Fruit fly (Drosophila melanogaster) whole organism, embryonic: ENCODE measurements around the gene D.
A peak's percentile ranks its signal among the peaks of the same experiment; 100 is the strongest.

ENCODE experiments used
- Adf1 ChIP-seq: fragments of 200-800 bp; sonication (Bioruptor generic); IDR thresholded peaks from 2 replicates; pipeline ENCODE4 v1.3.6; 2022; ENCODE audit warnings: missing biosample characterization, missing genetic modification characterization
- Atf6 ChIP-seq: fragments of 200-800 bp; sonication (Bioruptor generic); IDR thresholded peaks from 2 replicates; pipeline ENCODE4 v1.3.6; 2022; ENCODE audit warnings: missing biosample characterization, missing genetic modification characterization
- BtbVII ChIP-seq: fragments of 200-800 bp; sonication (Bioruptor generic); optimal IDR thresholded peaks from 3 replicates; lab custom pipeline; 2017; ENCODE audit warnings: missing biosample characterization, mild to moderate bottlenecking, missing genetic modification characterization
- CG10565 ChIP-seq: fragments of 200-800 bp; sonication (Bioruptor generic); optimal IDR thresholded peaks from 3 replicates; lab custom pipeline; 2016; ENCODE audit warnings: missing biosample characterization, mild to moderate bottlenecking, missing genetic modification characterization
- CG10654 ChIP-seq: fragments of 200-800 bp; sonication (Bioruptor generic); optimal IDR thresholded peaks from 2 replicates; lab custom pipeline; 2016; ENCODE audit warnings: missing biosample characterization, missing genetic modification characterization
- CG11695 ChIP-seq: fragments of 200-800 bp; sonication (Bioruptor generic); IDR thresholded peaks from 3 replicates; pipeline ENCODE4 v1.3.6; 2022; ENCODE audit warnings: missing biosample characterization, missing genetic modification characterization
- CG11696 ChIP-seq: fragments of 200-800 bp; sonication (Bioruptor generic); IDR thresholded peaks from 2 replicates; pipeline ENCODE4 v1.3.6; 2022; ENCODE audit warnings: missing biosample characterization, missing genetic modification characterization
- CG12155 ChIP-seq: fragments of 200-800 bp; sonication (Bioruptor generic); optimal IDR thresholded peaks from 3 replicates; lab custom pipeline; 2016; ENCODE audit warnings: missing biosample characterization, missing genetic modification characterization
- CG15479 ChIP-seq: fragments of 200-800 bp; sonication (Bioruptor generic); optimal IDR thresholded peaks from 3 replicates; lab custom pipeline; 2019; ENCODE audit warnings: missing biosample characterization, mild to moderate bottlenecking, missing genetic modification characterization, moderate library complexity
- CG34422 ChIP-seq: fragments of 200-800 bp; sonication (Bioruptor generic); IDR thresholded peaks from 3 replicates; pipeline ENCODE4 v1.3.6; 2022; ENCODE audit warnings: missing biosample characterization, missing genetic modification characterization
- CG6254 ChIP-seq: fragments of 200-800 bp; sonication (Bioruptor generic); optimal IDR thresholded peaks from 3 replicates; lab custom pipeline; 2017; ENCODE audit warnings: mild to moderate bottlenecking, missing biosample characterization, missing genetic modification reagents, missing genetic modification characterization
- CG6654 ChIP-seq: fragments of 200-800 bp; sonication (Bioruptor generic); optimal IDR thresholded peaks from 2 replicates; lab custom pipeline; 2017; ENCODE audit warnings: missing biosample characterization, mild to moderate bottlenecking, missing genetic modification characterization
- CG6689 ChIP-seq: fragments of 200-800 bp; sonication (Bioruptor generic); IDR thresholded peaks from 2 replicates; pipeline ENCODE4 v1.3.6; 2022; ENCODE audit warnings: missing biosample characterization, missing genetic modification characterization
- CG6791 ChIP-seq: fragments of 200-800 bp; sonication (Bioruptor generic); IDR thresholded peaks from 3 replicates; pipeline ENCODE4 v1.3.6; 2022; ENCODE audit warnings: missing biosample characterization, missing genetic modification characterization; ENCODE audit not compliant: partially characterized antibody
- CG7556 ChIP-seq: fragments of 200-800 bp; sonication (Bioruptor generic); optimal IDR thresholded peaks from 2 replicates; lab custom pipeline; 2017; ENCODE audit warnings: missing biosample characterization, mild to moderate bottlenecking, missing genetic modification characterization
- CG8359 ChIP-seq: fragments of 200-800 bp; sonication (Bioruptor generic); optimal IDR thresholded peaks from 2 replicates; lab custom pipeline; 2017; ENCODE audit warnings: missing biosample characterization, mild to moderate bottlenecking, missing genetic modification characterization, borderline replicate concordance
- CG8944 ChIP-seq: fragments of 200-800 bp; sonication (Bioruptor generic); optimal IDR thresholded peaks from 3 replicates; lab custom pipeline; 2016; ENCODE audit warnings: missing biosample characterization, missing genetic modification characterization
- CG9215 ChIP-seq: fragments of 200-800 bp; sonication (Bioruptor generic); IDR thresholded peaks from 2 replicates; pipeline ENCODE4 v1.3.6; 2022; ENCODE audit warnings: missing biosample characterization, missing genetic modification characterization
- CG9876 ChIP-seq: fragments of 200-800 bp; sonication (Bioruptor generic); optimal IDR thresholded peaks from 2 replicates; lab custom pipeline; 2016; ENCODE audit warnings: missing biosample characterization, missing genetic modification characterization
- CoRest ChIP-seq: fragments of 200-800 bp; sonication (Bioruptor generic); optimal IDR thresholded peaks from 3 replicates; lab custom pipeline; 2018; ENCODE audit warnings: missing biosample characterization, mild to moderate bottlenecking, missing genetic modification characterization, moderate library complexity
- Eip74EF ChIP-seq, 2 experiments: fragments of 200-800 bp in 1 of 2; fragments of >200 bp in 1 of 2; sonication (Bioruptor generic) in 1 of 2; optimal IDR thresholded peaks; 2 replicates each; lab custom pipeline; 2017 to 2019; ENCODE audit warnings: missing biosample characterization in 2 of 2, missing genetic modification characterization in 2 of 2, mild to moderate bottlenecking in 1 of 2, moderate library complexity in 1 of 2
- Elba2 ChIP-seq: fragments of 200-800 bp; sonication (Bioruptor generic); optimal IDR thresholded peaks from 3 replicates; lab custom pipeline; 2016; ENCODE audit warnings: missing biosample characterization, missing genetic modification characterization
- HHEX ChIP-seq: fragments of 200-800 bp; sonication (Bioruptor generic); optimal IDR thresholded peaks from 3 replicates; lab custom pipeline; 2017; ENCODE audit warnings: missing biosample characterization, mild to moderate bottlenecking, missing genetic modification characterization, missing genetic modification reagents
- Mes4 ChIP-seq: fragments of 200-800 bp; sonication (Bioruptor generic); optimal IDR thresholded peaks from 2 replicates; lab custom pipeline; 2016; ENCODE audit warnings: missing biosample characterization, missing genetic modification characterization
- Neu2 ChIP-seq: fragments of 200-800 bp; sonication (Bioruptor generic); optimal IDR thresholded peaks from 3 replicates; lab custom pipeline; 2016; ENCODE audit warnings: missing biosample characterization, missing genetic modification characterization, borderline replicate concordance
- aop ChIP-seq: fragments of 200-800 bp; sonication (Bioruptor generic); IDR thresholded peaks from 2 replicates; pipeline ENCODE4 v1.3.6; 2022; ENCODE audit warnings: missing biosample characterization, missing genetic modification characterization
- az2 ChIP-seq: fragments of 200-800 bp; sonication (Bioruptor generic); optimal IDR thresholded peaks from 3 replicates; lab custom pipeline; 2016; ENCODE audit warnings: missing biosample characterization, missing genetic modification characterization
- cg ChIP-seq: fragments of 200-800 bp; sonication (Bioruptor generic); optimal IDR thresholded peaks from 3 replicates; lab custom pipeline; 2019; ENCODE audit warnings: missing biosample characterization, mild to moderate bottlenecking, missing genetic modification characterization, moderate library complexity
- chn ChIP-seq: fragments of 200-800 bp; sonication (Bioruptor generic); optimal IDR thresholded peaks from 2 replicates; lab custom pipeline; 2016; ENCODE audit warnings: missing biosample characterization, missing genetic modification characterization
- corto ChIP-seq: fragments of 200-800 bp; sonication (Bioruptor generic); optimal IDR thresholded peaks from 2 replicates; lab custom pipeline; 2016; ENCODE audit warnings: missing biosample characterization, mild to moderate bottlenecking, missing genetic modification characterization, moderate library complexity
- dan ChIP-seq: fragments of 200-800 bp; sonication (Bioruptor generic); IDR thresholded peaks from 2 replicates; pipeline ENCODE4 v1.3.6; 2022; ENCODE audit warnings: missing biosample characterization, missing genetic modification characterization
- disco-r ChIP-seq: fragments of 200-800 bp; sonication (Bioruptor generic); optimal IDR thresholded peaks from 2 replicates; lab custom pipeline; 2016; ENCODE audit warnings: missing biosample characterization, missing genetic modification characterization
- emc ChIP-seq: fragments of 200-800 bp; sonication (Bioruptor generic); optimal IDR thresholded peaks from 2 replicates; lab custom pipeline; 2016; ENCODE audit warnings: missing biosample characterization, missing genetic modification characterization
- en ChIP-seq: fragments of 200-800 bp; sonication (Bioruptor generic); optimal IDR thresholded peaks from 2 replicates; lab custom pipeline; 2016; ENCODE audit warnings: missing biosample characterization, missing genetic modification characterization
- fru ChIP-seq: fragments of >200 bp; optimal IDR thresholded peaks from 2 replicates; lab custom pipeline; 2017
- gcm ChIP-seq: fragments of 200-800 bp; sonication (Bioruptor generic); optimal IDR thresholded peaks from 2 replicates; lab custom pipeline; 2019; ENCODE audit warnings: missing biosample characterization, mild to moderate bottlenecking, missing genetic modification characterization, moderate library complexity
- grn ChIP-seq: fragments of 200-800 bp; sonication (Bioruptor generic); optimal IDR thresholded peaks from 3 replicates; lab custom pipeline; 2017; ENCODE audit warnings: missing biosample characterization, missing genetic modification characterization
- gro ChIP-seq: fragments of 200-800 bp; sonication (Bioruptor generic); optimal IDR thresholded peaks from 2 replicates; lab custom pipeline; 2016; ENCODE audit warnings: missing biosample characterization, missing genetic modification characterization
- gsb ChIP-seq: fragments of 200-800 bp; sonication (Bioruptor generic); IDR thresholded peaks from 2 replicates; pipeline ENCODE4 v1.3.6; 2022; ENCODE audit warnings: missing biosample characterization, missing genetic modification characterization
- hth ChIP-seq: fragments of >200 bp; optimal IDR thresholded peaks from 2 replicates; lab custom pipeline; 2017; ENCODE audit warnings: inconsistent platforms
- insv ChIP-seq, 2 experiments: fragments of 200-800 bp; sonication (Bioruptor generic); optimal IDR thresholded peaks; 3 replicates each; lab custom pipeline; 2016 to 2018; ENCODE audit warnings: missing biosample characterization in 2 of 2, missing genetic modification characterization in 2 of 2
- jing ChIP-seq: fragments of 200-800 bp; sonication (Bioruptor generic); optimal IDR thresholded peaks from 2 replicates; lab custom pipeline; 2018; ENCODE audit warnings: missing biosample characterization, mild to moderate bottlenecking, missing genetic modification characterization
- nau ChIP-seq: fragments of 200-800 bp; sonication (Bioruptor generic); optimal IDR thresholded peaks from 3 replicates; lab custom pipeline; 2017; ENCODE audit warnings: missing biosample characterization, mild to moderate bottlenecking, missing genetic modification characterization, missing genetic modification reagents
- otp ChIP-seq: fragments of 200-800 bp; sonication (Bioruptor generic); IDR thresholded peaks from 3 replicates; pipeline ENCODE4, ENCODE4 v1.3.6; 2022; ENCODE audit warnings: missing biosample characterization, missing genetic modification characterization
- rib ChIP-seq: fragments of 200-800 bp; sonication (Bioruptor generic); IDR thresholded peaks from 2 replicates; pipeline ENCODE4 v1.3.6; 2022; ENCODE audit warnings: missing biosample characterization, missing genetic modification characterization
- sc ChIP-seq, 3 experiments: fragments of >200 bp in 2 of 3; fragments of 200-800 bp in 1 of 3; sonication (Bioruptor generic) in 1 of 3; optimal IDR thresholded peaks; 2 replicates in 2 of 3; 3 replicates in 1 of 3; lab custom pipeline; 2017; ENCODE audit warnings: mild to moderate bottlenecking in 1 of 3, missing biosample characterization in 1 of 3, missing genetic modification characterization in 1 of 3, missing genetic modification reagents in 1 of 3
- sim ChIP-seq: fragments of 200-800 bp; sonication (Bioruptor generic); IDR thresholded peaks from 2 replicates; pipeline ENCODE4 v1.3.6; 2022; ENCODE audit warnings: missing biosample characterization, missing genetic modification characterization
- stwl ChIP-seq: fragments of 200-800 bp; sonication (Bioruptor generic); optimal IDR thresholded peaks from 3 replicates; lab custom pipeline; 2018; ENCODE audit warnings: missing biosample characterization, mild to moderate bottlenecking, missing genetic modification characterization, moderate library complexity
- tup ChIP-seq: fragments of 200-800 bp; sonication (Bioruptor generic); optimal IDR thresholded peaks from 2 replicates; lab custom pipeline; 2016; ENCODE audit warnings: missing biosample characterization, mild to moderate bottlenecking, missing genetic modification characterization, moderate library complexity
- twi ChIP-seq: fragments of 200-800 bp; optimal IDR thresholded peaks from 2 replicates; lab custom pipeline; 2019; ENCODE audit warnings: missing biosample characterization, mild to moderate bottlenecking, missing genetic modification characterization, moderate library complexity
- usp ChIP-seq: fragments of >200 bp; optimal IDR thresholded peaks from 2 replicates; lab custom pipeline; 2017; ENCODE audit warnings: missing biosample characterization, missing genetic modification characterization
- yki ChIP-seq: fragments of >200 bp; optimal IDR thresholded peaks from 3 replicates; lab custom pipeline; 2018

D gene

DNA sequence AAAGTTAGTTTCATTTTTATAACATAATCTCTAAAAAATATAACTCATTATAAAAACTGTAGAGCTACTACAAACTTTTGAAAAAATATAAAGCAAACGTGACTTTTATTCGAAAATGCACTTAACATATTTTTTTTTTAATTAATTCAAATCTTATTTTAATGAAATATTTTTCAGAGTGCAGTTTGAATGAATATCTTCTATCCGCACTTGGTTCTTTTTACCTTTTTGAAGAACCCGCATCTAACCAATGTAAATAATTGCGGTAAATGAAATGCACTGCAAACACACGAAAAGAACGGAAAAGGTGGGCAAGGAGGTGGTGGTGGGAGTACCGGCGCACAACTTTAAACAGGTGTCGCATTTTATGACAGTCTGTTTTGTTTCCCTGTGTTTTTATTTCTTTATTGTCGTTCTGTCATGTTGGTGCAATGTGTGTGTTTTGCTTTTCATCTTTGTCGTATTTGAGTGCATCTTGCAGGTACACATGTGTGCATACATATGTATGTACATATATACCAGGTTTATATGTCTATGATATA lies 15.6 kb upstream of the D start (continued):
- TF ChIP-seq Eip74EF (GFP tag; optimal IDR thresholded peaks at IDR 0.05; lab: Kevin White, UChicago) (no peak), gsb (no peak), disco-r (GFP tag; lab: Kevin White, UChicago) (no peak), grn (no peak), CG10565 (GFP tag; lab: Kevin White, UChicago) (no peak), twi (tag; lab: Kevin White, UChicago) (peak; percentile 95), chn (GFP tag; lab: Kevin White, UChicago) (no peak), Atf6 (GFP tag; lab: Robert Waterston, UW) (no peak), CG6791 (GFP tag; lab: Robert Waterston, UW) (no peak), tup (GFP tag; lab: Kevin White, UChicago) (no peak), en (GFP tag; lab: Kevin White, UChicago) (no peak), hth (no peak), CG6254 (GFP tag; lab: Kevin White, UChicago) (peak; percentile 3), corto (GFP tag; lab: Kevin White, UChicago) (no peak), gro (GFP tag; lab: Kevin White, UChicago) (no peak), CoRest (tag; lab: Kevin White, UChicago) (peak; percentile 14), nau (GFP tag; lab: Kevin White, UChicago) (peak; percentile 3), dan (GFP tag; lab: Robert Waterston, UW) (no peak), otp (no peak), CG11695 (GFP tag; lab: Robert Waterston, UW) (no peak), sim (GFP tag; lab: Robert Waterston, UW) (no peak), CG12155 (no peak), cg (no peak)
- TF ChIP-seq, all 482 proteins: peak for 72

DNA sequence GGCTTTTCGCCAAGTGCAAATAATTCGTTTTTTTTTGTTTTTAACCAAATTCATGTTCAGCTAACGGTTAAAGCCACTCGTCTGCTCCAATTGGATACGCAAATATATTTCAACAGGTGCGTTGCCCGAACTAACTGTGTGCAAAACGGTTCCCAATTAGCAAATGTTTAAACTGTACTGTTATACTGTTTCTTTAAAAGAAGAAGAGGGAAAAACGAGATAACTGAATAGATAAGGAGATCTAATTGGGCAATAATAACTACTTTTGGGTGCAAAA lies 13.0 kb upstream of the D start:
- TF ChIP-seq Mes4 (GFP tag; lab: Kevin White, UChicago) (no peak), jing (no peak), gcm (GFP tag; lab: Kevin White, UChicago) (no peak), CG8359 (no peak), Adf1 (GFP tag; lab: Robert Waterston, UW) (no peak), CG6689 (GFP tag; lab: Robert Waterston, UW) (no peak), emc (GFP tag; lab: Kevin White, UChicago) (no peak), CG9876 (GFP tag; lab: Kevin White, UChicago) (no peak), HHEX (GFP tag; lab: Kevin White, UChicago) (no peak), rib (GFP tag; lab: Robert Waterston, UW) (0 out of 2 replicates have a peak, but pooled peaks have one; percentile 50), CG10654 (GFP tag; lab: Kevin White, UChicago) (no peak), dan (GFP tag; lab: Robert Waterston, UW) (no peak), BtbVII (GFP tag; lab: Kevin White, UChicago) (no peak), fru (lab: Kevin White, UChicago) (no peak), CG34422 (GFP tag; lab: Robert Waterston, UW) (peak; percentile 14; the same call in 1 of the 3 replicates), Elba2 (GFP tag; lab: Kevin White, UChicago) (peak; percentile 94), yki (lab: Kevin White, UChicago) (no peak), az2 (GFP tag; lab: Kevin White, UChicago) (no peak), CG11696 (no peak), Neu2 (no peak), CG7556 (GFP tag; lab: Kevin White, UChicago) (no peak), CG8944 (GFP tag; lab: Kevin White, UChicago) (no peak), CG9215 (GFP tag; lab: Robert Waterston, UW) (no peak), stwl (no peak), insv (GFP tag; optimal IDR thresholded peaks at IDR 0.05; lab: Kevin White, UChicago) (peak in 1 of 2 experiments; percentile 81), CG6654 (GFP tag; lab: Kevin White, UChicago) (no peak), usp (GFP tag; lab: Kevin White, UChicago) (no peak), sc (optimal IDR thresholded peaks at IDR 0.05; lab: Kevin White, UChicago) (no peak), sc (GFP tag; optimal IDR thresholded peaks at IDR 0.05; lab: Kevin White, UChicago) (no peak), CG15479 (GFP tag; lab: Kevin White, UChicago) (peak; percentile 5), aop (GFP tag; lab: Robert Waterston, UW) (no peak)
